Fruit fly (Drosophila melanogaster): ENCODE data around the gene CG14323.

Gene CG14323

dm6 chr3R:17604198-17604879 is 17.6 kb downstream of the CG14323 start:
- TF ChIP-seq dmrt93B (GFP tag; optimal IDR thresholded peaks at IDR 0.05) (peak; percentile 51), h (GFP tag; optimal IDR thresholded peaks at IDR 0.05) (peak; percentile 33), dsf (GFP tag; optimal IDR thresholded peaks at IDR 0.05; ENCODE audit: borderline replicate concordance) (no peak), ey (GFP tag; optimal IDR thresholded peaks at IDR 0.05) (no peak), woc (GFP tag; optimal IDR thresholded peaks at IDR 0.05) (peak; percentile 25), Abd-B (GFP tag; optimal IDR thresholded peaks at IDR 0.05) (no peak), HLH106 (tag; optimal IDR thresholded peaks at IDR 0.05) (peak; percentile 71), tai (GFP tag; optimal IDR thresholded peaks at IDR 0.05) (no peak), foxo (GFP tag; optimal IDR thresholded peaks at IDR 0.05) (peak in 1 of 2 experiments; percentile 37), CrebA (GFP tag; optimal IDR thresholded peaks at IDR 0.05; ENCODE audit: borderline replicate concordance) (no peak), Myc (optimal IDR thresholded peaks at IDR 0.05) (no peak), jim (GFP tag; optimal IDR thresholded peaks at IDR 0.05) (no peak), Jra (GFP tag; optimal IDR thresholded peaks at IDR 0.05) (no peak), usp (GFP tag; optimal IDR thresholded peaks at IDR 0.05) (no peak), GATAd (GFP tag; optimal IDR thresholded peaks at IDR 0.05) (no peak), sage (GFP tag; optimal IDR thresholded peaks at IDR 0.05) (no peak), lola (GFP tag; optimal IDR thresholded peaks at IDR 0.05) (no peak), Rel (GFP tag; optimal IDR thresholded peaks at IDR 0.05) (no peak), Rel (tag; optimal IDR thresholded peaks at IDR 0.05) (peak; percentile 14), Vsx2 (GFP tag; optimal IDR thresholded peaks at IDR 0.05; ENCODE audit: partially characterized antibody) (no peak), Sp1 (GFP tag; optimal IDR thresholded peaks at IDR 0.05) (peak; percentile 78), Hr78 (GFP tag; optimal IDR thresholded peaks at IDR 0.05) (no peak), pan (optimal IDR thresholded peaks at IDR 0.05) (no peak), OdsH (GFP tag; optimal IDR thresholded peaks at IDR 0.05) (peak; percentile 22), CG9705 (GFP tag; optimal IDR thresholded peaks at IDR 0.05) (peak; percentile 26), fru (GFP tag; optimal IDR thresholded peaks at IDR 0.05) (no peak), Dif (GFP tag; optimal IDR thresholded peaks at IDR 0.05; ENCODE audit: partially characterized antibody) (peak; percentile 4), CG32264 (GFP tag; optimal IDR thresholded peaks at IDR 0.05) (no peak), Mio (GFP tag; optimal IDR thresholded peaks at IDR 0.05) (no peak), psq (GFP tag; optimal IDR thresholded peaks at IDR 0.05) (peak; percentile 57), rgr (GFP tag; optimal IDR thresholded peaks at IDR 0.05) (peak; percentile 33), Dfd (GFP tag; optimal IDR thresholded peaks at IDR 0.05) (no peak), brk (GFP tag; optimal IDR thresholded peaks at IDR 0.05) (no peak)

dm6 chr3R:17603717-17604116 is 18.2 kb downstream of the CG14323 start:
- TF ChIP-seq Vsx2 (GFP tag; optimal IDR thresholded peaks at IDR 0.05; ENCODE audit: partially characterized antibody) = peak; percentile 80
- no peak for TF ChIP-seq Hr83 (GFP tag; optimal IDR thresholded peaks at IDR 0.05; ENCODE audit: poor library complexity, severe bottlenecking)

- TF ChIP-seq CG32264 (GFP tag; optimal IDR thresholded peaks at IDR 0.05) (no peak), woc (GFP tag; optimal IDR thresholded peaks at IDR 0.05) (no peak), Dif (GFP tag; optimal IDR thresholded peaks at IDR 0.05; ENCODE audit: partially characterized antibody) (no peak), ey (GFP tag; optimal IDR thresholded peaks at IDR 0.05) (no peak), Dfd (GFP tag; optimal IDR thresholded peaks at IDR 0.05) (no peak), Vsx2 (GFP tag; optimal IDR thresholded peaks at IDR 0.05; ENCODE audit: partially characterized antibody) (no peak), h (GFP tag; optimal IDR thresholded peaks at IDR 0.05) (no peak), OdsH (GFP tag; optimal IDR thresholded peaks at IDR 0.05) (no peak), sv (GFP tag; optimal IDR thresholded peaks at IDR 0.05) (no peak), Hnf4 (GFP tag; optimal IDR thresholded peaks at IDR 0.05) (no peak), HLH106 (tag; optimal IDR thresholded peaks at IDR 0.05) (no peak), rgr (GFP tag; optimal IDR thresholded peaks at IDR 0.05) (no peak), Hr83 (GFP tag; optimal IDR thresholded peaks at IDR 0.05; ENCODE audit: poor library complexity, severe bottlenecking) (no peak), Mio (GFP tag; optimal IDR thresholded peaks at IDR 0.05) (no peak), GATAd (GFP tag; optimal IDR thresholded peaks at IDR 0.05) (no peak)
Observed at dm6 chr3R:17602974-17603373, 18.9 kb downstream of the CG14323 start.

Data from whole organism, wandering third instar larva.